Worm (Caenorhabditis elegans): Measurements from ENCODE around the gene cchl-1.

ce11 chrII:11200234-11200755 is 35.9 kb downstream of the cchl-1 start:
- TF ChIP-seq unc-39 (tag; optimal IDR thresholded peaks at IDR 0.05) (no peak), unc-62 (GFP tag; optimal IDR thresholded peaks at IDR 0.05) (no peak), sptf-1 (tag; optimal IDR thresholded peaks at IDR 0.05) (no peak), lsy-2 (tag; optimal IDR thresholded peaks at IDR 0.05) (no peak), snpc-4 (tag; optimal IDR thresholded peaks at IDR 0.05) (no peak), nhr-237 (tag; optimal IDR thresholded peaks at IDR 0.05) (no peak), flh-1 (GFP tag; optimal IDR thresholded peaks at IDR 0.05) (no peak), lin-13 (tag; optimal IDR thresholded peaks at IDR 0.05) (no peak), ces-1 (GFP tag; optimal IDR thresholded peaks at IDR 0.05) (no peak), elt-1 (tag; optimal IDR thresholded peaks at IDR 0.05; ENCODE audit: borderline replicate concordance, insufficient read depth) (no peak), pha-4 (tag; optimal IDR thresholded peaks at IDR 0.05) (no peak)

All from whole organism, mixed stage, embryonic.